Worm (Caenorhabditis elegans) whole organism, L4/young adult: Measurements from ENCODE around the gene nuo-5.

Experiments
- dao-5 ChIP-seq: sonication (generic microtip); optimal IDR thresholded peaks from 2 replicates; lab custom pipeline; 2016; ENCODE audit warnings: missing genotype, missing genetic modification characterization, moderate library complexity, missing compliant biosample characterization
- him-1 ChIP-seq: sonication (generic microtip); optimal IDR thresholded peaks from 2 replicates; lab custom pipeline; 2016; ENCODE audit warnings: missing genotype, missing genetic modification reagents, missing genetic modification characterization, missing compliant biosample characterization

DNA sequence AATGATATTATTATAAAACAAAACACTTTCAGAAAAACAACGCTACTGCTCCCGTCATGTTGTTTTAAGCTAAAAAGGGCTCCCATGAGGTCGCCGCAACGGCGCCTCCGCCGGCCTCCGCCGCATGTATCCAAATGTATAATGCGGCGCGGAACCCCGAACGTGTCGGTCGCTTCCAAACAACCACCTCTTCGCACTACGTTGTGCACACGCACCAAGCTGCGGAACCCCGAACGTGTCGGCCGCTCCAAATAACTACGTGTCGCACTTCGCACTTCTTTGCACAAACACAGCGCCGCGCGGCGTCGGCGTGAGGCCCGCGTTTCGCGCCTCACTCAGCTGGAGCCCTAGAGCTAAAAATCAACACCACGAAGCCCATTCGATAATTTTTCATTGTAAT lies 18.2 kb downstream of the nuo-5 start:
- TF ChIP-seq him-1 (tag; lab: Kevin White, UChicago): no peak
- no peak for TF ChIP-seq dao-5 (tag; lab: Kevin White, UChicago)
